Worm (Caenorhabditis elegans) whole organism, young adult: ENCODE results near the gene T28A11.25.

Experiments used
- C06A6.2 ChIP-seq: fragments of 200-800 bp; sonication (Bioruptor generic); conservative IDR thresholded peaks from 2 replicates; pipeline ENCODE4 v1.3.6; 2022; ENCODE audit warnings: missing genetic modification characterization, missing compliant biosample characterization
- D2030.7 ChIP-seq: fragments of 200-800 bp; sonication (Bioruptor generic); IDR thresholded peaks from 2 replicates; pipeline ENCODE4 v1.3.6; 2022; ENCODE audit warnings: missing genetic modification reagents, missing genetic modification characterization, missing compliant biosample characterization
- F22D6.2 ChIP-seq: sonication (generic microtip); optimal IDR thresholded peaks from 2 replicates; lab custom pipeline; 2016; ENCODE audit warnings: mild to moderate bottlenecking, missing genetic modification characterization, missing compliant biosample characterization
- F37B4.10 ChIP-seq: fragments of 200-800 bp; sonication (Bioruptor generic); IDR thresholded peaks from 2 replicates; pipeline ENCODE4 v1.3.6; 2022; ENCODE audit warnings: missing genetic modification characterization, missing compliant biosample characterization
- F55B11.4 ChIP-seq: sonication (generic microtip); optimal IDR thresholded peaks from 2 replicates; lab custom pipeline; 2016; ENCODE audit warnings: missing compliant biosample characterization, missing genetic modification characterization, borderline replicate concordance; ENCODE audit not compliant: insufficient read depth
- K11D2.4 ChIP-seq: fragments of 200-800 bp; sonication (Bioruptor generic); IDR thresholded peaks from 2 replicates; pipeline ENCODE4 v1.3.6; 2022; ENCODE audit warnings: missing genetic modification reagents, missing genetic modification characterization, missing compliant biosample characterization
- Y53F4B.3 ChIP-seq: fragments of 200-800 bp; sonication (Bioruptor generic); IDR thresholded peaks from 2 replicates; pipeline ENCODE4 v1.3.6; 2022; ENCODE audit warnings: missing genetic modification reagents, missing genetic modification characterization, missing compliant biosample characterization
- Y53G8AR.9 ChIP-seq: fragments of 200-800 bp; sonication (Bioruptor generic); conservative IDR thresholded peaks from 2 replicates; pipeline ENCODE4 v1.3.6; 2022; ENCODE audit warnings: missing genetic modification reagents, missing genetic modification characterization, missing compliant biosample characterization
- Y79H2A.3 ChIP-seq: fragments of 200-800 bp; sonication (Bioruptor generic); conservative IDR thresholded peaks from 2 replicates; pipeline ENCODE4 v1.3.6; 2022; ENCODE audit warnings: missing genetic modification reagents, missing genetic modification characterization, missing compliant biosample characterization
- aptf-3 ChIP-seq: fragments of 200-800 bp; sonication (Bioruptor generic); IDR thresholded peaks from 2 replicates; pipeline ENCODE4 v1.3.6; 2022; ENCODE audit warnings: missing genetic modification characterization, missing compliant biosample characterization
- atf-7 ChIP-seq: sonication (generic microtip); optimal IDR thresholded peaks from 2 replicates; lab custom pipeline; 2017; ENCODE audit warnings: mild to moderate bottlenecking, missing genetic modification characterization, missing compliant biosample characterization
- athp-1 ChIP-seq: sonication (generic microtip); optimal IDR thresholded peaks from 2 replicates; lab custom pipeline; 2017; ENCODE audit warnings: mild to moderate bottlenecking, missing genetic modification characterization, missing compliant biosample characterization
- attf-3 ChIP-seq: fragments of 200-800 bp; sonication (Bioruptor generic); conservative IDR thresholded peaks from 2 replicates; pipeline ENCODE4 v1.3.6; 2022; ENCODE audit warnings: missing genetic modification reagents, missing genetic modification characterization, missing compliant biosample characterization
- attf-6 ChIP-seq: fragments of 200-800 bp; sonication (Bioruptor generic); IDR thresholded peaks from 2 replicates; pipeline ENCODE4 v1.3.6; 2022; ENCODE audit warnings: missing genetic modification reagents, missing genetic modification characterization, missing compliant biosample characterization
- bed-2 ChIP-seq: fragments of 200-800 bp; sonication (Bioruptor generic); IDR thresholded peaks from 2 replicates; pipeline ENCODE4 v1.3.6; 2022; ENCODE audit warnings: missing genetic modification reagents, missing genetic modification characterization, missing compliant biosample characterization
- ceh-100 ChIP-seq: fragments of 200-800 bp; sonication (Bioruptor generic); IDR thresholded peaks from 2 replicates; pipeline ENCODE4 v1.3.6; 2022; ENCODE audit warnings: missing genetic modification reagents, missing genetic modification characterization, missing compliant biosample characterization
- ceh-27 ChIP-seq: fragments of 200-800 bp; sonication (Bioruptor generic); optimal IDR thresholded peaks from 2 replicates; lab custom pipeline; 2018; ENCODE audit warnings: mild to moderate bottlenecking, missing genetic modification characterization, moderate library complexity, missing compliant biosample characterization
- ceh-79 ChIP-seq: sonication (generic microtip); optimal IDR thresholded peaks from 2 replicates; lab custom pipeline; 2017; ENCODE audit warnings: mild to moderate bottlenecking, missing genetic modification characterization, missing compliant biosample characterization
- ceh-91 ChIP-seq: fragments of 200-800 bp; sonication (Bioruptor generic); IDR thresholded peaks from 2 replicates; pipeline ENCODE4 v1.3.6; 2022; ENCODE audit warnings: missing genetic modification reagents, missing genetic modification characterization, missing compliant biosample characterization
- dox-1 ChIP-seq: fragments of 200-800 bp; sonication (Bioruptor generic); IDR thresholded peaks from 2 replicates; pipeline ENCODE4 v1.3.6; 2022; ENCODE audit warnings: missing genetic modification reagents, missing genetic modification characterization, missing compliant biosample characterization
- dpl-1 ChIP-seq: fragments of 150-350 bp; optimal IDR thresholded peaks from 2 replicates; lab custom pipeline; 2014; ENCODE audit warnings: missing biosample characterization, missing genetic modification reagents, missing genetic modification characterization
- efl-1 ChIP-seq: fragments of 150-350 bp; optimal IDR thresholded peaks from 2 replicates; lab custom pipeline; 2014; ENCODE audit warnings: missing biosample characterization, missing genetic modification reagents, missing genetic modification characterization
- egrh-3 ChIP-seq: fragments of 200-800 bp; sonication (Bioruptor generic); IDR thresholded peaks from 2 replicates; pipeline ENCODE4 v1.3.6; 2022; ENCODE audit warnings: missing genetic modification reagents, missing genetic modification characterization, missing compliant biosample characterization
- fkh-3 ChIP-seq: sonication (generic microtip); optimal IDR thresholded peaks from 2 replicates; lab custom pipeline; 2016; ENCODE audit warnings: mild to moderate bottlenecking, missing genetic modification characterization, missing compliant biosample characterization
- gei-17 ChIP-seq: fragments of 200-800 bp; sonication (Bioruptor generic); optimal IDR thresholded peaks from 2 replicates; lab custom pipeline; 2018; ENCODE audit warnings: mild to moderate bottlenecking, missing genetic modification characterization, missing compliant biosample characterization
- him-1 ChIP-seq: sonication (generic microtip); optimal IDR thresholded peaks from 2 replicates; lab custom pipeline; 2016; ENCODE audit warnings: missing genotype, missing genetic modification reagents, missing genetic modification characterization, missing compliant biosample characterization
- hmg-20 ChIP-seq: fragments of 200-800 bp; sonication (Bioruptor generic); IDR thresholded peaks from 2 replicates; pipeline ENCODE4 v1.3.6; 2022; ENCODE audit warnings: missing genetic modification reagents, missing genetic modification characterization, missing compliant biosample characterization
- hrde-1 ChIP-seq: sonication (generic microtip); optimal IDR thresholded peaks from 2 replicates; lab custom pipeline; 2016; ENCODE audit warnings: missing genetic modification characterization, mild to moderate bottlenecking, missing compliant biosample characterization, moderate library complexity, missing genotype, missing genetic modification reagents, borderline replicate concordance
- hsf-1 ChIP-seq: fragments of 200-800 bp; sonication (Bioruptor generic); IDR thresholded peaks from 2 replicates; pipeline ENCODE4 v1.3.6; 2022; ENCODE audit warnings: missing genetic modification reagents, missing genetic modification characterization, missing compliant biosample characterization
- lag-1 ChIP-seq: fragments of 200-800 bp; sonication (Bioruptor generic); IDR thresholded peaks from 2 replicates; pipeline ENCODE4 v1.3.6; 2022; ENCODE audit warnings: missing genetic modification reagents, missing genetic modification characterization, missing compliant biosample characterization
- lin-26 ChIP-seq: fragments of 200-800 bp; sonication (Bioruptor generic); IDR thresholded peaks from 2 replicates; pipeline ENCODE4 v1.3.6; 2022; ENCODE audit warnings: missing genetic modification reagents, missing genetic modification characterization, missing compliant biosample characterization
- lin-35 ChIP-seq, 3 experiments: fragments of 150-350 bp in 2 of 3; sonication (generic microtip) in 1 of 3; optimal IDR thresholded peaks; 2 replicates each; lab custom pipeline; 2014 to 2018; ENCODE audit warnings: missing biosample characterization in 3 of 3, missing genetic modification characterization in 3 of 3, missing genetic modification reagents in 3 of 3
- lin-40 ChIP-seq: sonication (generic microtip); optimal IDR thresholded peaks from 2 replicates; lab custom pipeline; 2016; ENCODE audit warnings: missing genetic modification characterization, mild to moderate bottlenecking, missing compliant biosample characterization, missing genotype, missing genetic modification reagents
- madf-6 ChIP-seq: fragments of 200-800 bp; sonication (Bioruptor generic); IDR thresholded peaks from 2 replicates; pipeline ENCODE4 v1.3.6; 2022; ENCODE audit warnings: missing genetic modification reagents, missing genetic modification characterization, missing compliant biosample characterization
- mcd-1 ChIP-seq: fragments of 200-800 bp; sonication (Bioruptor generic); IDR thresholded peaks from 2 replicates; pipeline ENCODE4 v1.3.6; 2022; ENCODE audit warnings: missing genetic modification reagents, missing genetic modification characterization, missing compliant biosample characterization
- mes-4 ChIP-seq: sonication (generic microtip); optimal IDR thresholded peaks from 2 replicates; lab custom pipeline; 2016; ENCODE audit warnings: missing genotype, missing genetic modification characterization, missing compliant biosample characterization
- nfya-1 ChIP-seq: sonication (generic microtip); optimal IDR thresholded peaks from 2 replicates; lab custom pipeline; 2017; ENCODE audit warnings: antibody characterized with exemption, missing compliant biosample characterization, missing genetic modification characterization, borderline replicate concordance; ENCODE audit not compliant: insufficient read depth
- nfyb-1 ChIP-seq: fragments of 200-800 bp; sonication (Bioruptor generic); IDR thresholded peaks from 2 replicates; pipeline ENCODE4 v1.3.6; 2022; ENCODE audit warnings: missing genetic modification reagents, missing genetic modification characterization, missing compliant biosample characterization
- nhr-27 ChIP-seq: fragments of 200-800 bp; sonication (Bioruptor generic); optimal IDR thresholded peaks from 2 replicates; lab custom pipeline; 2018; ENCODE audit warnings: mild to moderate bottlenecking, missing genetic modification characterization, moderate library complexity, missing compliant biosample characterization
- rcor-1 ChIP-seq: fragments of 200-800 bp; sonication (Bioruptor generic); IDR thresholded peaks from 2 replicates; pipeline ENCODE4 v1.3.6; 2022; ENCODE audit warnings: missing genetic modification reagents, missing genetic modification characterization, missing compliant biosample characterization
- rpc-1 ChIP-seq, 2 experiments: fragments of 150-350 bp in 1 of 2; sonication (generic microtip) in 1 of 2; optimal IDR thresholded peaks; 2 replicates each; lab custom pipeline; 2014 to 2018; ENCODE audit warnings: missing biosample characterization in 1 of 2, missing genetic modification characterization in 1 of 2, missing genetic modification reagents in 1 of 2, missing genotype in 1 of 2
- snpc-1.1 ChIP-seq: sonication (generic microtip); optimal IDR thresholded peaks from 2 replicates; lab custom pipeline; 2017; ENCODE audit warnings: missing genetic modification characterization, mild to moderate bottlenecking, missing compliant biosample characterization, antibody characterized with exemption, moderate library complexity, missing genotype, missing genetic modification reagents; ENCODE audit not compliant: insufficient read depth
- tlf-1 ChIP-seq: fragments of 200-800 bp; sonication (Bioruptor generic); optimal IDR thresholded peaks from 2 replicates; lab custom pipeline; 2018; ENCODE audit warnings: mild to moderate bottlenecking, missing genetic modification characterization, missing compliant biosample characterization
- zfh-2 ChIP-seq: fragments of 200-800 bp; sonication (Bioruptor generic); conservative IDR thresholded peaks from 2 replicates; pipeline ENCODE4 v1.3.6; 2022; ENCODE audit warnings: missing genetic modification reagents, missing genetic modification characterization, missing compliant biosample characterization
- ztf-25 ChIP-seq: fragments of 200-800 bp; sonication (Bioruptor generic); IDR thresholded peaks from 2 replicates; pipeline ENCODE4 v1.3.6; 2022; ENCODE audit warnings: missing genetic modification reagents, missing genetic modification characterization, missing compliant biosample characterization
- ztf-26 ChIP-seq: sonication (generic microtip); optimal IDR thresholded peaks from 2 replicates; lab custom pipeline; 2017; ENCODE audit warnings: missing genetic modification characterization, missing compliant biosample characterization
- ztf-3 ChIP-seq: fragments of 200-800 bp; sonication (Bioruptor generic); optimal IDR thresholded peaks from 2 replicates; lab custom pipeline; 2018; ENCODE audit warnings: mild to moderate bottlenecking, missing genetic modification characterization, missing compliant biosample characterization

Gene T28A11.25

DNA sequence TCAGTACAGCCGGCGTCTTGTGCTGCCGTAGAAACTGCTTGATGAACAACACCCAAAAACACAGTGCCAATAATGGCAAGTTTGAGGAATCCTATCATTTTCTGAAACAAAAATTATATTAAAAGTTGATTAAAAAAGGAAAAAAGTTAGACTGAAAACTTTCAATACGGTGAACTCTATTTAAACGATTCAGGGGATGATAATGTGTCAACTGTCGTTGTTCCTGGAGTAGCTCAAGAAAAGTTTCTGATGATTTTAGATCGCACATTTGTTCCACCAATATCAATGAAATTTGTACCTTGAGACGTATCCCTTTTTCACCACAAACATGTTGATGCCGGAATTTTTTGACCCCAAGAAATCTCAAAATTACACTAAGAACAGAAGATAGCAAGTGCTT, 13.7 kb upstream of the T28A11.25 start, which contains the start of gene T28A11.18:
Gene T28A11.18 (minus strand): TSS at position 101 of the 400 bp plus-strand sequence.
- TF ChIP-seq lin-26: no peak
- TF ChIP-seq aptf-3: no peak
- no peak for TF ChIP-seq attf-3
- no peak for TF ChIP-seq fkh-3 (tag; lab: Kevin White, UChicago)
- no peak for TF ChIP-seq him-1 (tag; lab: Kevin White, UChicago)
- no peak for TF ChIP-seq gei-17 (GFP tag; lab: Kevin White, UChicago)
- TF ChIP-seq dox-1 (GFP tag; lab: Robert Waterston, UW): no peak
- TF ChIP-seq mcd-1: no peak
- no peak for TF ChIP-seq Y53F4B.3 (GFP tag; lab: Robert Waterston, UW)
- no peak for TF ChIP-seq attf-6 (GFP tag; lab: Robert Waterston, UW)
- no peak for TF ChIP-seq hsf-1 (GFP tag; lab: Robert Waterston, UW)
- no peak for TF ChIP-seq F55B11.4 (tag; lab: Kevin White, UChicago)
- TF ChIP-seq ceh-100: no peak
- TF ChIP-seq ceh-27 (GFP tag; lab: Kevin White, UChicago): no peak
- TF ChIP-seq nfya-1 (tag; lab: Kevin White, UChicago): no peak
- no peak for TF ChIP-seq F22D6.2
- TF ChIP-seq C06A6.2 (GFP tag; lab: Robert Waterston, UW): no peak
- no peak for TF ChIP-seq rcor-1 (GFP tag; lab: Robert Waterston, UW)
- no peak for TF ChIP-seq ceh-79 (tag; lab: Kevin White, UChicago)
- TF ChIP-seq efl-1 (GFP tag; lab: Kevin White, UChicago): no peak

DNA sequence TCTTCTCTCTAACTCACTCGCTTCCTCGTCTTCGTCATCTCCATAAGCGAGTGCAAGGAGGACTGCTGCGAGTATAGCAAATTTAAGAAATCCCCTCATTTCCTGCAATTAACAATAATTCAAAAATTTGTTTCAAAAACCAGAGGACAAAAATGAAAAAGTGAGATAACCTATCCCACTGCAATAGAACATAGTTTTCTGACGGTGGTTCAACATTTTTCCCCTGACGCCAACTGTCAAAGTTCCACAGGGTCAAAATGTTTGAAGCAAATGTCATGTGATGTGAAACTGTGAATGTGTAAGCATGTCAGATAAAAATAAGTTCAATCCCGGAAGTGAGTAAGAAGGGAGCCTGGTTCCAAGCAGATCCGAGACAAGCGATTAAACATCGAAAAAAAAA, 12.2 kb upstream of the T28A11.25 start, which contains the start of gene T28A11.19:
Gene T28A11.19 (minus strand): TSS at position 108 of the 400 bp plus-strand sequence.
- TF ChIP-seq mes-4 (no peak), rpc-1 (optimal IDR thresholded peaks at IDR 0.05; lab: Kevin White, UChicago) (no peak), rpc-1 (tag; optimal IDR thresholded peaks at IDR 0.05; lab: Kevin White, UChicago) (no peak), ztf-3 (no peak), hsf-1 (GFP tag; lab: Robert Waterston, UW) (no peak), atf-7 (tag; lab: Kevin White, UChicago) (no peak), madf-6 (GFP tag; lab: Robert Waterston, UW) (no peak), him-1 (tag; lab: Kevin White, UChicago) (no peak), nfyb-1 (GFP tag; lab: Robert Waterston, UW) (no peak), hrde-1 (tag; lab: Kevin White, UChicago) (no peak), lag-1 (GFP tag; lab: Robert Waterston, UW) (no peak), snpc-1.1 (tag; lab: Kevin White, UChicago) (no peak), egrh-3 (GFP tag; lab: Robert Waterston, UW) (no peak), ceh-79 (tag; lab: Kevin White, UChicago) (no peak), bed-2 (no peak), Y53G8AR.9 (GFP tag; lab: Robert Waterston, UW) (no peak), nhr-27 (tag; lab: Kevin White, UChicago) (no peak), ztf-26 (tag; lab: Kevin White, UChicago) (no peak)

DNA sequence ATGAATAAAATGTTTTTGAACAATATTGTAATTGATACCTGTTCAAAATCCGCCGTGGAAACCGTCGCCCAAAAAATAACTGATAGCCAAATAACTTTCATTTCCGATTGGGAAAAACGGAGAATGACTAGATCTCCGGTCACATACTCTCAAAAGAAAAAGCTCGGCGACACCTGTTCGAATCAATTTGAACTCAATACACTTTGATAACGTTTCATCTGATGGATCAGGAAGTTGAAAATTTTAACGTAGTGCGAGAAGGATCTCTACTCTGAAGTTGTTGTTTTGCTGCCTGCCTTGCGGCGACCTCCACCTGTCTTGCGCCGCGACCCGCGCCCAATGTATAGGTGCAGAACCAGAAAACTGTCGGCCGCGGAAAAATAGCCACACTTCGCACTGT, 8.5 kb upstream of the T28A11.25 start, which contains the start of gene T28A11.20:
Gene T28A11.20 (minus strand): TSS at position 101 of the 400 bp plus-strand sequence.
- TF ChIP-seq zfh-2 (GFP tag; lab: Robert Waterston, UW) (no peak), ztf-25 (GFP tag; lab: Robert Waterston, UW) (no peak), F37B4.10 (GFP tag; lab: Robert Waterston, UW) (no peak), tlf-1 (GFP tag; lab: Kevin White, UChicago) (no peak), lin-40 (tag; lab: Kevin White, UChicago) (no peak), nfya-1 (tag; lab: Kevin White, UChicago) (no peak), hmg-20 (GFP tag; lab: Robert Waterston, UW) (no peak), athp-1 (tag; lab: Kevin White, UChicago) (no peak), D2030.7 (GFP tag; lab: Robert Waterston, UW) (no peak), lin-26 (no peak), Y79H2A.3 (GFP tag; lab: Robert Waterston, UW) (no peak), ceh-91 (GFP tag; lab: Robert Waterston, UW) (no peak), K11D2.4 (GFP tag; lab: Robert Waterston, UW) (no peak), dpl-1 (GFP tag; lab: Kevin White, UChicago) (no peak), lin-35 (GFP tag; optimal IDR thresholded peaks at IDR 0.05; lab: Kevin White, UChicago) (no peak), aptf-3 (no peak)
